Worm (Caenorhabditis elegans): ENCODE measurements around the gene sre-20.

ce11 chrV:12792752-12793151 lies 8.0 kb upstream of the sre-20 start, which contains the start of gene ugt-5:
- no peak for TF ChIP-seq lin-39 (tag; optimal IDR thresholded peaks at IDR 0.05)
- TF ChIP-seq aly-2 (tag; optimal IDR thresholded peaks at IDR 0.05): no peak
- no peak for TF ChIP-seq dsc-1 (tag; optimal IDR thresholded peaks at IDR 0.05)
